Worm (Caenorhabditis elegans): ENCODE measurements around the gene sek-1.

sek-1 gene

ce11 chrX:7826590-7827260 is 10.2 kb downstream of the sek-1 start:
- TF ChIP-seq mep-1 (tag; optimal IDR thresholded peaks at IDR 0.05) = peak; percentile 41
- no peak for TF ChIP-seq lin-13 (GFP tag; optimal IDR thresholded peaks at IDR 0.05)
- peak; percentile 63 for TF ChIP-seq nhr-85 (tag)
- TF ChIP-seq ama-1 (optimal IDR thresholded peaks at IDR 0.05) = no peak
- TF ChIP-seq lin-14 (GFP tag; optimal IDR thresholded peaks at IDR 0.05) = peak; percentile 60
- no peak for TF ChIP-seq ces-1 (GFP tag; optimal IDR thresholded peaks at IDR 0.05)
- TF ChIP-seq efl-1 (optimal IDR thresholded peaks at IDR 0.05) = no peak
- TF ChIP-seq efl-1 (GFP tag; optimal IDR thresholded peaks at IDR 0.05 in 1 of 2) = peak in 1 of 2 experiments; percentile 76
- no peak for TF ChIP-seq ceh-63 (GFP tag; optimal IDR thresholded peaks at IDR 0.05)
- TF ChIP-seq snpc-4 (tag; optimal IDR thresholded peaks at IDR 0.05) = no peak
- peak; percentile 48 for TF ChIP-seq blmp-1 (tag; optimal IDR thresholded peaks at IDR 0.05)

ce11 chrX:7827989-7828388 is 11.5 kb downstream of the sek-1 start:
- no peak for TF ChIP-seq hlh-17 (GFP tag; optimal IDR thresholded peaks at IDR 0.05; ENCODE audit: borderline replicate concordance)

ce11 chrX:7834117-7834516 is 17.6 kb downstream of the sek-1 start, which contains the start of gene sul-3:
sul-3 (minus strand) TSS chrX:7834217.
- TF ChIP-seq hpl-2 (GFP tag; optimal IDR thresholded peaks at IDR 0.05) = no peak
- no peak for TF ChIP-seq efl-1 (optimal IDR thresholded peaks at IDR 0.05)
- TF ChIP-seq efl-1 (GFP tag; optimal IDR thresholded peaks at IDR 0.05 in 1 of 2) = no peak
- TF ChIP-seq xbp-1 (tag; optimal IDR thresholded peaks at IDR 0.05) = no peak

- TF ChIP-seq unc-62 (GFP tag; optimal IDR thresholded peaks at IDR 0.05) (no peak), rnt-1 (tag; optimal IDR thresholded peaks at IDR 0.05) (no peak), ceh-88 (GFP tag; IDR thresholded peaks at IDR 0.05) (no peak), unc-98 (GFP tag; IDR thresholded peaks at IDR 0.05) (no peak), lir-3 (tag; optimal IDR thresholded peaks at IDR 0.05; ENCODE audit: poor library complexity) (no peak), pag-3 (tag; optimal IDR thresholded peaks at IDR 0.05; ENCODE audit: borderline replicate concordance, insufficient read depth) (no peak), ets-5 (GFP tag; IDR thresholded peaks at IDR 0.05) (no peak), elt-3 (tag; optimal IDR thresholded peaks at IDR 0.05) (no peak)
These were observed 22.0 kb downstream of the sek-1 start, which contains the start of gene nlp-101 for ce11 chrX:7838582-7838981. nlp-101 (plus strand) TSS chrX:7838882.

DNA sequence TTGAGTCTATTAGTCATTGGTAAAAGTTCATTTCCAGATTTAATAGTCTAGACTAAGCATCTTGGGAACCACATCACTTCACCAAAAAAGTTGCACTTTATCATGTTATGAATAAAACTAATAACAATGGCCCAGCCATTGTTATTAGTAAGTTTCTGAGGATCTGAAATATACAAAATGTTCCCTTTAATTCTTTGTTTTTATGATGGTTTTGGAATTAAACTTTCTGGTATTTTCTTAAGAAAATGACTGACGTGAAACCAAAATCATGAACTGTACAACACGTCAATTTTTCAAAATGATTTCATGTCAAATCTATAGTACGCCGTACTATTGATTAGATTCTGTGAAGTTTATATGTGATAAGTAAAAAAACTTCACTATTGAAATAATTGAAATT is 23.5 kb downstream of the sek-1 start:
- TF ChIP-seq zag-1 (tag; optimal IDR thresholded peaks at IDR 0.05) (no peak), grh-1 (GFP tag; IDR thresholded peaks at IDR 0.05) (no peak), hlh-17 (GFP tag; optimal IDR thresholded peaks at IDR 0.05; ENCODE audit: borderline replicate concordance) (no peak), pqm-1 (tag; optimal IDR thresholded peaks at IDR 0.05) (no peak), ama-1 (optimal IDR thresholded peaks at IDR 0.05) (no peak)

ce11 chrX:7842241-7842640 is 25.7 kb downstream of the sek-1 start, which contains the start of gene idpp-11:
idpp-11 (plus strand) TSS chrX:7842541.
- no peak for TF ChIP-seq nhr-28 (tag; optimal IDR thresholded peaks at IDR 0.05)
- TF ChIP-seq C16A3.4 (tag; optimal IDR thresholded peaks at IDR 0.05) = no peak
- no peak for TF ChIP-seq isw-1 (GFP tag; IDR thresholded peaks at IDR 0.05)
- no peak for TF ChIP-seq mab-9 (GFP tag; IDR thresholded peaks at IDR 0.05)
- no peak for TF ChIP-seq nhr-47 (tag; optimal IDR thresholded peaks at IDR 0.05)
- no peak for TF ChIP-seq pax-3 (tag; optimal IDR thresholded peaks at IDR 0.05)
- no peak for TF ChIP-seq fkh-10 (GFP tag; optimal IDR thresholded peaks at IDR 0.05)
- TF ChIP-seq ceh-8 (GFP tag; optimal IDR thresholded peaks at IDR 0.05) = no peak
- TF ChIP-seq tbx-2 (tag; optimal IDR thresholded peaks at IDR 0.05) = no peak
- TF ChIP-seq ceh-90 (tag; optimal IDR thresholded peaks at IDR 0.05) = no peak
- TF ChIP-seq snu-23 (GFP tag; optimal IDR thresholded peaks at IDR 0.05) = no peak
